Worm (Caenorhabditis elegans): ENCODE data around the gene F49C5.9.

ce11 chrII:12516313-12516712 is 28.1 kb downstream of the F49C5.9 start, which contains the start of gene srh-61:
- TF ChIP-seq ztf-23 (GFP tag; IDR thresholded peaks at IDR 0.05), result no peak
- TF ChIP-seq med-1 (GFP tag; optimal IDR thresholded peaks at IDR 0.05; ENCODE audit: insufficient read depth), result no peak
- TF ChIP-seq flt-1 (GFP tag; IDR thresholded peaks at IDR 0.05), result no peak
- no peak for TF ChIP-seq tab-1 (GFP tag; IDR thresholded peaks at IDR 0.05)
- no peak for TF ChIP-seq cog-1 (tag; optimal IDR thresholded peaks at IDR 0.05)
- no peak for TF ChIP-seq ztf-29 (GFP tag; IDR thresholded peaks at IDR 0.05)
- TF ChIP-seq klf-2 (GFP tag; conservative IDR thresholded peaks at IDR 0.05), result no peak
- TF ChIP-seq T22C8.4 (GFP tag; IDR thresholded peaks at IDR 0.05), result no peak

All from whole organism, midembryonic.